Worm (Caenorhabditis elegans) whole organism, L4 larva: ENCODE measurements around the gene C49C3.10.

ENCODE experiments used
- F44E2.7 ChIP-seq: fragments of 200-800 bp; sonication (Bioruptor generic); IDR thresholded peaks from 2 replicates; pipeline ENCODE4 v2.1.2; 2022; ENCODE audit warnings: missing genetic modification characterization, missing compliant biosample characterization
- dmd-6 ChIP-seq: fragments of 200-800 bp; sonication (Bioruptor generic); IDR thresholded peaks from 2 replicates; pipeline ENCODE4 v1.3.6; 2022; ENCODE audit warnings: missing genetic modification reagents, missing genetic modification characterization, missing compliant biosample characterization
- lin-39 ChIP-seq: fragments of 150-350 bp; optimal IDR thresholded peaks from 2 replicates; lab custom pipeline; 2014; ENCODE audit warnings: missing biosample characterization, missing genetic modification reagents, missing genetic modification characterization
- nhr-11 ChIP-seq: fragments of 150-350 bp; optimal IDR thresholded peaks from 2 replicates; lab custom pipeline; 2014; ENCODE audit warnings: missing biosample characterization, missing genetic modification characterization

ce11 chrIV:17293068-17293467 lies 45.7 kb downstream of the C49C3.10 start:
- TF ChIP-seq F44E2.7 (GFP tag; lab: Robert Waterston, UW), result no peak
- TF ChIP-seq nhr-11 (tag; lab: Kevin White, UChicago), result no peak
- no peak for TF ChIP-seq lin-39 (tag; lab: Kevin White, UChicago)
- 0 out of 2 replicates have a peak, but pooled peaks have one; percentile 26 for TF ChIP-seq dmd-6
